Fruit fly (Drosophila melanogaster): ENCODE measurements around the gene CG1239.
A peak's percentile ranks its signal among the peaks of the same experiment; 100 is the strongest.

CG1239 gene

dm6 chr3R:5778731-5779593, 45.6 kb downstream of the CG1239 start, which contains the start of gene jagn (continued):
- TF ChIP-seq CG13296 (GFP tag; optimal IDR thresholded peaks at IDR 0.05) = no peak
- peak; percentile 34 for TF ChIP-seq Oli (tag; optimal IDR thresholded peaks at IDR 0.05)
- TF ChIP-seq danr (GFP tag; IDR thresholded peaks at IDR 0.05) = no peak
- peak; percentile 13 for TF ChIP-seq Sry-β (GFP tag; optimal IDR thresholded peaks at IDR 0.05)
- peak; percentile 99 for TF ChIP-seq nerfin-2 (GFP tag; IDR thresholded peaks at IDR 0.05; ENCODE audit: partially characterized antibody)
- no peak for TF ChIP-seq sc (optimal IDR thresholded peaks at IDR 0.05)
- TF ChIP-seq sc (GFP tag; optimal IDR thresholded peaks at IDR 0.05) = peak; percentile 20
- no peak for TF ChIP-seq CG32767 (GFP tag; IDR thresholded peaks at IDR 0.05)
- TF ChIP-seq Oaz (GFP tag; IDR thresholded peaks at IDR 0.05) = no peak
- no peak for TF ChIP-seq Dip2 (GFP tag; IDR thresholded peaks at IDR 0.05)
- peak; percentile 37; the same call in 1 of the 2 replicates for TF ChIP-seq CG7372 (GFP tag; IDR thresholded peaks at IDR 0.05)
- no peak for TF ChIP-seq sr (GFP tag; IDR thresholded peaks at IDR 0.05)
- peak; percentile 35 to 69 for TF ChIP-seq Hr51 (GFP tag; optimal IDR thresholded peaks at IDR 0.05)
- TF ChIP-seq CG18476 (GFP tag; optimal IDR thresholded peaks at IDR 0.05) = peak; percentile 23
- TF ChIP-seq CG10274 (GFP tag; optimal IDR thresholded peaks at IDR 0.05) = no peak
- TF ChIP-seq crol (GFP tag; IDR thresholded peaks at IDR 0.05) = no peak; the same call in 1 of the 2 replicates
- TF ChIP-seq CG18262 (tag; optimal IDR thresholded peaks at IDR 0.05) = peak; percentile 49
- peak; percentile 100 for TF ChIP-seq inv (GFP tag; IDR thresholded peaks at IDR 0.05; ENCODE audit: partially characterized antibody)
- TF ChIP-seq Awh (GFP tag; IDR thresholded peaks at IDR 0.05) = 0 out of 2 replicates have a peak, but pooled peaks have one; percentile 29
- TF ChIP-seq Meics (GFP tag; optimal IDR thresholded peaks at IDR 0.05) = peak; percentile 52
- TF ChIP-seq Pdp1 (GFP tag; optimal IDR thresholded peaks at IDR 0.05) = peak; percentile 52 to 76
- TF ChIP-seq CG32532 (GFP tag; IDR thresholded peaks at IDR 0.05) = peak; percentile 75
- no peak for TF ChIP-seq CG1529 (GFP tag; optimal IDR thresholded peaks at IDR 0.05)
- TF ChIP-seq ewg (GFP tag; optimal IDR thresholded peaks at IDR 0.05) = peak; percentile 30
- TF ChIP-seq CG6654 (GFP tag; optimal IDR thresholded peaks at IDR 0.05) = no peak
- no peak for TF ChIP-seq sima (GFP tag; optimal IDR thresholded peaks at IDR 0.05)
- TF ChIP-seq insv (GFP tag; optimal IDR thresholded peaks at IDR 0.05) = peak in 1 of 2 experiments; percentile 86
- no peak for TF ChIP-seq CG10147 (GFP tag; optimal IDR thresholded peaks at IDR 0.05)
- TF ChIP-seq Nf-YC (tag; optimal IDR thresholded peaks at IDR 0.05) = peak; percentile 50
- TF ChIP-seq Sox100B (GFP tag; optimal IDR thresholded peaks at IDR 0.05) = no peak
- TF ChIP-seq CG9215 (GFP tag; IDR thresholded peaks at IDR 0.05) = peak; percentile 66
- TF ChIP-seq CG3065 (GFP tag; optimal IDR thresholded peaks at IDR 0.05) = no peak
- peak; percentile 83 for TF ChIP-seq onecut (GFP tag; IDR thresholded peaks at IDR 0.05)
- no peak for TF ChIP-seq ash1 (GFP tag; optimal IDR thresholded peaks at IDR 0.05)
- TF ChIP-seq H15 (GFP tag; IDR thresholded peaks at IDR 0.05) = peak; percentile 33; the same call in 1 of the 3 replicates
- peak; percentile 52 for TF ChIP-seq CG7839 (tag; optimal IDR thresholded peaks at IDR 0.05)
- no peak for TF ChIP-seq eyg (GFP tag; optimal IDR thresholded peaks at IDR 0.05)
- peak; percentile 81 for TF ChIP-seq abd-A (tag; optimal IDR thresholded peaks at IDR 0.05)
- peak; percentile 39 for TF ChIP-seq Adf1 (GFP tag; IDR thresholded peaks at IDR 0.05)
- TF ChIP-seq CG10366 (GFP tag; IDR thresholded peaks at IDR 0.05) = peak; percentile 45
- no peak for TF ChIP-seq CkIIα-i1 (GFP tag; IDR thresholded peaks at IDR 0.05)
- TF ChIP-seq NfI (GFP tag; optimal IDR thresholded peaks at IDR 0.05) = peak; percentile 75
- TF ChIP-seq CG4707 (GFP tag; optimal IDR thresholded peaks at IDR 0.05) = no peak
- TF ChIP-seq nau (GFP tag; optimal IDR thresholded peaks at IDR 0.05) = no peak
- TF ChIP-seq CG10654 (GFP tag; optimal IDR thresholded peaks at IDR 0.05) = no peak
- TF ChIP-seq CG3163 (GFP tag; optimal IDR thresholded peaks at IDR 0.05) = peak; percentile 42
- TF ChIP-seq CG12299 (tag; optimal IDR thresholded peaks at IDR 0.05) = no peak
- TF ChIP-seq Hand (GFP tag; optimal IDR thresholded peaks at IDR 0.05) = no peak
- TF ChIP-seq Xrp1 (GFP tag; IDR thresholded peaks at IDR 0.05) = peak; percentile 38; the same call in 1 of the 2 replicates
